Fruit fly (Drosophila melanogaster) whole organism: ENCODE measurements around the gene CG3397.

ENCODE experiments used
- pan ChIP-seq: fragments of >200 bp; optimal IDR thresholded peaks from 2 replicates; lab custom pipeline; 2017
- psq ChIP-seq: fragments of >200 bp; optimal IDR thresholded peaks from 2 replicates; lab custom pipeline; 2017
- usp ChIP-seq: fragments of >200 bp; optimal IDR thresholded peaks from 2 replicates; lab custom pipeline; 2017; ENCODE audit warnings: missing biosample characterization, missing genetic modification characterization, mixed read lengths

dm6 chr3R:11937427-11938114 lies 46.8 kb downstream of the CG3397 start:
- TF ChIP-seq pan (lab: Kevin White, UChicago): no peak
- TF ChIP-seq usp: no peak
- no peak for TF ChIP-seq psq (lab: Kevin White, UChicago)
